Worm (Caenorhabditis elegans): ENCODE measurements around the gene C54D10.13.

DNA sequence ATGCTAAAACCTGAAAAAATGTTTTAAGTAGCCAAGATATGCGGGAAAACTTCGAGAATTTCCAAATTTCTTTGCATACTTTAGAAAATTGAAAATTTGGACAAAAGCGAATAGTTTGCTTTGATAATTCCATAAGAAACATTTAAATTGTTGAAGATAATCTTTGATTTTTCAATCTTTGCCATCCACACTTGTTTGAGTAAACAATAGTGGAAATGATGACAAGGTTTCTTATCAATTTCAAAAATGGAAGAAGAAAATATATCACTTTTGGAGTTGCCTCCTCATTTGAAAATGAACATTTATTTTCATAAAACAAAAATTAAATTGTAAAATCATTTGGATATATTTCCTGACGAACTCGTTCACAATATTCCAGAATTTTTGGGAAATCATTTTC, 17.7 kb downstream of the C54D10.13 start:
- no peak for TF ChIP-seq flt-1 (GFP tag; IDR thresholded peaks at IDR 0.05)
- TF ChIP-seq ceh-36 (tag; optimal IDR thresholded peaks at IDR 0.05), result no peak
- TF ChIP-seq pes-1 (GFP tag; IDR thresholded peaks at IDR 0.05), result no peak

All from whole organism, early embryonic.